Worm (Caenorhabditis elegans): ENCODE data around the gene aat-3.

- TF ChIP-seq ama-1 (optimal IDR thresholded peaks at IDR 0.05) (no peak), hnd-1 (tag; optimal IDR thresholded peaks at IDR 0.05) (no peak), flt-1 (GFP tag; IDR thresholded peaks at IDR 0.05) (no peak), scrt-1 (GFP tag; IDR thresholded peaks at IDR 0.05) (no peak), aly-1 (tag; optimal IDR thresholded peaks at IDR 0.05) (no peak), hmg-4 (GFP tag; optimal IDR thresholded peaks at IDR 0.05) (no peak), F13C5.2 (tag; optimal IDR thresholded peaks at IDR 0.05) (no peak), tbx-37 (GFP tag; conservative IDR thresholded peaks at IDR 0.05) (no peak), tra-4 (tag; optimal IDR thresholded peaks at IDR 0.05) (no peak)
Measured at ce11 chrX:2567761-2568160, 15.7 kb downstream of the aat-3 start.
